Worm (Caenorhabditis elegans) whole organism, late embryonic: ENCODE results near the gene hmg-1.1.
"Not testable (repeated sequence)": the region's sequence is repeated elsewhere in the genome, so short reads cannot be mapped to it uniquely, and the experiment has no call there.

Experiments
- hlh-6 ChIP-seq: sonication (generic microtip); optimal IDR thresholded peaks from 2 replicates; lab custom pipeline; 2016; ENCODE audit warnings: missing genotype, missing genetic modification characterization, missing compliant biosample characterization
- nfya-1 ChIP-seq: sonication (generic microtip); optimal IDR thresholded peaks from 2 replicates; lab custom pipeline; 2017; ENCODE audit warnings: missing genetic modification characterization, mild to moderate bottlenecking, missing compliant biosample characterization, antibody characterized with exemption, moderate library complexity
- nhr-11 ChIP-seq: fragments of 150-350 bp; optimal IDR thresholded peaks from 2 replicates; lab custom pipeline; 2014; ENCODE audit warnings: missing biosample characterization, missing genetic modification characterization
- pag-3 ChIP-seq: sonication (generic microtip); optimal IDR thresholded peaks from 2 replicates; lab custom pipeline; 2016; ENCODE audit warnings: missing compliant biosample characterization, missing genetic modification characterization, borderline replicate concordance
- pha-2 ChIP-seq: sonication (generic microtip); optimal IDR thresholded peaks from 2 replicates; lab custom pipeline; 2017; ENCODE audit warnings: mild to moderate bottlenecking, missing genetic modification characterization, missing compliant biosample characterization
- pha-4 ChIP-seq: fragments of 150-350 bp; optimal IDR thresholded peaks from 2 replicates; lab custom pipeline; 2018; ENCODE audit warnings: missing biosample characterization, missing genetic modification reagents, missing genetic modification characterization
- tbx-7 ChIP-seq: sonication (generic microtip); optimal IDR thresholded peaks from 2 replicates; lab custom pipeline; 2016; ENCODE audit warnings: missing genotype, missing genetic modification characterization, missing compliant biosample characterization
- unc-55 ChIP-seq: sonication (generic microtip); optimal IDR thresholded peaks from 2 replicates; lab custom pipeline; 2017; ENCODE audit warnings: missing biosample characterization, missing genetic modification reagents, missing genetic modification characterization

DNA sequence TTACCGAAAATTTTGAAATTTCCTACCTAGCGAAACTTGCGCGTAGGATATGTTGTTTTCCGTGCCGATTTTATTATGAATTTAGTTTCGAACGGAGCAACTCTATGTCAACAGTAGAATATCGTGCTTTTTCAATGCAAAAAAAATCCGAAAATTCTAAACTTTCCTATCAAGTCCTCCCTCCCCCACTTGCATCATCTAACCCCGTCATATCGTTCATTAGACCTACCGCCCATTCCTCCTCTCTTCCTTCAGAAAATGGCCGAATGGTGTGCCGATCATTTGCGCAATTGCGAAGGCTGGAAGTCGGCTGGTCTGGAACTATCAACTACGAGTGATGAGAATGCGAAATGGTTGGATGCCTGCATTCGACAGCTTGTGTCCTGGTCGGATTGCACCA lies 46.6 kb downstream of the hmg-1.1 start, which contains the start of gene Y54G11A.7:
- TF ChIP-seq unc-55; tbx-7 (tag; lab: Kevin White, UChicago); hlh-6 (tag; lab: Kevin White, UChicago); pha-4 (tag; lab: Kevin White, UChicago); nhr-11 (tag; lab: Kevin White, UChicago); pha-2 (tag; lab: Kevin White, UChicago); nfya-1 (tag; lab: Kevin White, UChicago); pag-3: not testable (repeated sequence)
